Worm (Caenorhabditis elegans): ENCODE results near the gene cox-16.

DNA sequence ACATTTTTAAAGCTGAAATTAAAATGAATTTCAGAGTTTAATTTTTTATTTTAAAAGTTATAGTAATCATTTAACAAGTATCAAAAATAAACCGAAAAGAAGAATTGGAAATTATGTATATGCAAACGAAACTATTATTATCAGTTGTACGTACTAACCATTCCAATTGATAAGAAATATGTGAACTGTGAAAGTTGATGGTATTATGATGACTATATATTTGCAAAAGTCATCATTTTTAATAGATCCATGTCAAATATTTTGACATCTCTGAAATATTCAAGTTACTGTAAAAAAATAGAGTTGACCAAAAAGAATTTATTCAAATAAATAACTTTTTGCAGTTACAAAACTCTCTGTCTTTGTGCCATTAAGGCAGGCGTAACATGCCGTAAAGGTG lies 12.0 kb upstream of the cox-16 start, which contains the start of gene ugt-48:
- TF ChIP-seq mep-1 (tag; optimal IDR thresholded peaks at IDR 0.05): no peak
- no peak for TF ChIP-seq mdl-1 (tag; optimal IDR thresholded peaks at IDR 0.05)
- no peak for TF ChIP-seq egl-27 (tag; optimal IDR thresholded peaks at IDR 0.05)
- no peak for TF ChIP-seq unc-62 (GFP tag; optimal IDR thresholded peaks at IDR 0.05 in 1 of 2)
- TF ChIP-seq unc-62 (tag; optimal IDR thresholded peaks at IDR 0.05): no peak
- TF ChIP-seq daf-8 (GFP tag; IDR thresholded peaks at IDR 0.05): no peak
- no peak for TF ChIP-seq unc-130 (GFP tag; optimal IDR thresholded peaks at IDR 0.05)

Measured in whole organism, L4 larva.